Worm (Caenorhabditis elegans) whole organism, L1 larva: ENCODE data around the gene cutl-19.

Experiments used
- C16A3.4 ChIP-seq: fragments of 150-350 bp; optimal IDR thresholded peaks from 2 replicates; lab custom pipeline; 2014; ENCODE audit warnings: missing biosample characterization, missing genetic modification characterization
- C34B4.2 ChIP-seq: sonication (generic microtip); optimal IDR thresholded peaks from 2 replicates; lab custom pipeline; 2017; ENCODE audit warnings: mild to moderate bottlenecking, missing genetic modification characterization, missing compliant biosample characterization
- F16B12.6 ChIP-seq: fragments of 150-350 bp; optimal IDR thresholded peaks from 2 replicates; lab custom pipeline; 2014; ENCODE audit warnings: missing biosample characterization, missing genetic modification characterization
- aly-2 ChIP-seq: fragments of 150-350 bp; optimal IDR thresholded peaks from 2 replicates; lab custom pipeline; 2014; ENCODE audit warnings: missing biosample characterization, missing genetic modification characterization
- ama-1 ChIP-seq: fragments of 150-350 bp; optimal IDR thresholded peaks from 2 replicates; lab custom pipeline; 2014
- dsc-1 ChIP-seq: sonication (generic microtip); optimal IDR thresholded peaks from 2 replicates; lab custom pipeline; 2016; ENCODE audit warnings: mild to moderate bottlenecking, missing genetic modification characterization, missing compliant biosample characterization
- fkh-10 ChIP-seq: sonication (generic microtip); optimal IDR thresholded peaks from 2 replicates; lab custom pipeline; 2017; ENCODE audit warnings: missing biosample characterization, missing genetic modification reagents, missing genetic modification characterization
- mef-2 ChIP-seq: fragments of 150-350 bp; optimal IDR thresholded peaks from 2 replicates; lab custom pipeline; 2014; ENCODE audit warnings: missing biosample characterization, missing genetic modification characterization
- skn-1 ChIP-seq: fragments of 150-350 bp; optimal IDR thresholded peaks from 2 replicates; lab custom pipeline; 2014; ENCODE audit warnings: missing biosample characterization, missing genetic modification characterization
- unc-62 ChIP-seq: fragments of 150-350 bp; optimal IDR thresholded peaks from 2 replicates; lab custom pipeline; 2014; ENCODE audit warnings: missing biosample characterization, missing genetic modification reagents, missing genetic modification characterization

DNA sequence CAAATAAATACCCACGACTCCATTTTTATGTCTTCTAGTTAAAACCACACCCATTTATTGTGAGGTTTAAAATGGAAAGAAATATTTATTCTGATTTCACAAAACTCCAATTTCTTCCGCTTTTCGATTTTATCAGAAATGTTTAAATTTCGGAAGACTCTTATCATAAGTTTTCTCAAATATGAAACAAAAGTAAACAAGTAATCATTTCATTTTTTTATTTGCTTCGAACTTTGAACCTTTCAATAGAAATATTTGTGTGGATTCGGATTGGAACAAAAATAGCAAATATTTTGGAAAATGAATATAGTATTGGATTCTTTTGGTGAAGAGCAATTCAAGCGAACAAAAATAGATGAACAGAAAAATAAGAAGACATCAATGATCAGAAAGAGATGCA, 4.4 kb upstream of the cutl-19 start:
- no peak for TF ChIP-seq aly-2 (tag; lab: Kevin White, UChicago)
- TF ChIP-seq ama-1 (lab: Kevin White, UChicago) = no peak
- TF ChIP-seq C34B4.2 (tag; lab: Kevin White, UChicago) = no peak
- TF ChIP-seq skn-1 (tag; lab: Kevin White, UChicago) = no peak
- TF ChIP-seq dsc-1 (tag; lab: Kevin White, UChicago) = no peak
- no peak for TF ChIP-seq F16B12.6 (tag; lab: Kevin White, UChicago)
- TF ChIP-seq unc-62 (GFP tag; lab: Kevin White, UChicago) = no peak
- TF ChIP-seq fkh-10 (GFP tag; lab: Kevin White, UChicago) = no peak
- TF ChIP-seq C16A3.4 = no peak
- TF ChIP-seq mef-2 (tag; lab: Kevin White, UChicago) = no peak
